Worm (Caenorhabditis elegans) whole organism, L1 larva: ENCODE data around the gene Y47D7A.18.

Experiments used
- C04F5.9 ChIP-seq: sonication (generic microtip); optimal IDR thresholded peaks from 2 replicates; lab custom pipeline; 2016; ENCODE audit warnings: missing genetic modification characterization, missing compliant biosample characterization
- aha-1 ChIP-seq: fragments of 150-350 bp; optimal IDR thresholded peaks from 2 replicates; lab custom pipeline; 2014; ENCODE audit warnings: missing biosample characterization, missing genetic modification characterization
- aly-2 ChIP-seq: fragments of 150-350 bp; optimal IDR thresholded peaks from 2 replicates; lab custom pipeline; 2014; ENCODE audit warnings: missing biosample characterization, missing genetic modification characterization
- ama-1 ChIP-seq: fragments of 150-350 bp; optimal IDR thresholded peaks from 2 replicates; lab custom pipeline; 2014
- ces-1 ChIP-seq: fragments of 150-350 bp; optimal IDR thresholded peaks from 2 replicates; lab custom pipeline; 2014; ENCODE audit warnings: missing biosample characterization, missing genetic modification reagents, missing genetic modification characterization
- dpl-1 ChIP-seq, 3 experiments: fragments of 150-350 bp in 2 of 3; sonication (generic microtip) in 1 of 3; optimal IDR thresholded peaks; 2 replicates each; lab custom pipeline; 2014 to 2017; ENCODE audit warnings: missing biosample characterization in 3 of 3, missing genetic modification characterization in 3 of 3, missing genetic modification reagents in 3 of 3
- efl-1 ChIP-seq, 4 experiments: fragments of 150-350 bp; optimal IDR thresholded peaks in 3 of 4; peaks in 1 of 4; 1 replicate in 1 of 4; 2 replicates in 3 of 4; lab custom pipeline; 2014; ENCODE audit warnings: missing biosample characterization in 2 of 4, missing genetic modification characterization in 2 of 4, missing genetic modification reagents in 2 of 4
- efl-3 ChIP-seq: fragments of 200-800 bp; sonication (Bioruptor generic); optimal IDR thresholded peaks from 2 replicates; lab custom pipeline; 2018; ENCODE audit warnings: mild to moderate bottlenecking, missing genetic modification characterization, missing compliant biosample characterization
- ets-5 ChIP-seq: fragments of 200-800 bp; sonication (Bioruptor generic); IDR thresholded peaks from 2 replicates; pipeline ENCODE4 v1.3.6; 2022; ENCODE audit warnings: missing genetic modification characterization, missing compliant biosample characterization
- fkh-10 ChIP-seq: sonication (generic microtip); optimal IDR thresholded peaks from 2 replicates; lab custom pipeline; 2017; ENCODE audit warnings: missing biosample characterization, missing genetic modification reagents, missing genetic modification characterization
- fkh-4 ChIP-seq: sonication (generic microtip); optimal IDR thresholded peaks from 2 replicates; lab custom pipeline; 2016; ENCODE audit warnings: missing compliant biosample characterization, missing genetic modification characterization, borderline replicate concordance
- fkh-8 ChIP-seq: sonication (generic microtip); optimal IDR thresholded peaks from 2 replicates; lab custom pipeline; 2016; ENCODE audit warnings: mild to moderate bottlenecking, missing genetic modification characterization, missing compliant biosample characterization
- hlh-17 ChIP-seq: fragments of 200-800 bp; sonication (Bioruptor generic); optimal IDR thresholded peaks from 2 replicates; lab custom pipeline; 2018; ENCODE audit warnings: missing genetic modification characterization, mild to moderate bottlenecking, missing compliant biosample characterization, moderate library complexity, borderline replicate concordance
- hpl-2 ChIP-seq: fragments of 150-350 bp; optimal IDR thresholded peaks from 2 replicates; lab custom pipeline; 2014; ENCODE audit warnings: missing biosample characterization, missing genetic modification reagents, missing genetic modification characterization
- isw-1 ChIP-seq: fragments of 200-800 bp; sonication (Bioruptor generic); IDR thresholded peaks from 2 replicates; pipeline ENCODE4 v1.3.6; 2022; ENCODE audit warnings: missing genetic modification characterization, missing compliant biosample characterization
- lin-14 ChIP-seq: fragments of 200-800 bp; sonication (Bioruptor generic); optimal IDR thresholded peaks from 2 replicates; lab custom pipeline; 2018; ENCODE audit warnings: mild to moderate bottlenecking, missing genetic modification characterization, moderate library complexity, missing compliant biosample characterization
- lin-15B ChIP-seq: fragments of 150-350 bp; sonication (generic microtip); optimal IDR thresholded peaks from 3 replicates; lab custom pipeline; 2014; ENCODE audit warnings: missing biosample characterization, missing genetic modification characterization
- lin-39 ChIP-seq: fragments of 150-350 bp; optimal IDR thresholded peaks from 2 replicates; lab custom pipeline; 2014; ENCODE audit warnings: missing biosample characterization, missing genetic modification reagents, missing genetic modification characterization
- lsy-2 ChIP-seq, 2 experiments: fragments of 150-350 bp; optimal IDR thresholded peaks; 2 replicates each; lab custom pipeline; 2014; ENCODE audit warnings: missing biosample characterization in 2 of 2, missing genetic modification characterization in 2 of 2
- mef-2 ChIP-seq: fragments of 150-350 bp; optimal IDR thresholded peaks from 2 replicates; lab custom pipeline; 2014; ENCODE audit warnings: missing biosample characterization, missing genetic modification characterization
- nhr-11 ChIP-seq: fragments of 150-350 bp; optimal IDR thresholded peaks from 2 replicates; lab custom pipeline; 2014; ENCODE audit warnings: missing biosample characterization, missing genetic modification characterization
- nhr-12 ChIP-seq: sonication (generic microtip); optimal IDR thresholded peaks from 2 replicates; lab custom pipeline; 2017; ENCODE audit warnings: missing biosample characterization, missing genetic modification characterization
- nhr-20 ChIP-seq: sonication (generic microtip); optimal IDR thresholded peaks from 2 replicates; lab custom pipeline; 2016; ENCODE audit warnings: mild to moderate bottlenecking, missing genetic modification characterization, missing compliant biosample characterization
- nhr-28 ChIP-seq: fragments of 150-350 bp; optimal IDR thresholded peaks from 2 replicates; lab custom pipeline; 2014; ENCODE audit warnings: missing biosample characterization, missing genetic modification characterization
- nhr-47 ChIP-seq: sonication (generic microtip); optimal IDR thresholded peaks from 2 replicates; lab custom pipeline; 2016; ENCODE audit warnings: mild to moderate bottlenecking, missing genetic modification characterization, moderate library complexity, missing compliant biosample characterization
- nhr-71 ChIP-seq: sonication (generic microtip); optimal IDR thresholded peaks from 2 replicates; lab custom pipeline; 2016; ENCODE audit warnings: mild to moderate bottlenecking, missing genetic modification characterization, moderate library complexity, missing compliant biosample characterization
- nhr-76 ChIP-seq: sonication (generic microtip); optimal IDR thresholded peaks from 2 replicates; lab custom pipeline; 2017; ENCODE audit warnings: missing biosample characterization, missing genetic modification characterization
- nhr-77 ChIP-seq: fragments of 150-350 bp; optimal IDR thresholded peaks from 2 replicates; lab custom pipeline; 2014; ENCODE audit warnings: missing biosample characterization, missing genetic modification characterization
- nhr-85 ChIP-seq: sonication (generic microtip); peaks from one replicate; lab custom pipeline; 2016; ENCODE audit warnings: missing genetic modification characterization, inconsistent platforms, missing compliant biosample characterization
- nhr-90 ChIP-seq: sonication (generic microtip); optimal IDR thresholded peaks from 2 replicates; lab custom pipeline; 2016; ENCODE audit warnings: mild to moderate bottlenecking, missing genetic modification characterization, missing compliant biosample characterization; ENCODE audit not compliant: poor library complexity
- pag-3 ChIP-seq: sonication (generic microtip); optimal IDR thresholded peaks from 2 replicates; lab custom pipeline; 2017; ENCODE audit warnings: missing genetic modification characterization, mild to moderate bottlenecking, missing compliant biosample characterization, antibody characterized with exemption, borderline replicate concordance; ENCODE audit not compliant: insufficient read depth
- pax-3 ChIP-seq: fragments of 200-800 bp; sonication (Bioruptor generic); optimal IDR thresholded peaks from 2 replicates; lab custom pipeline; 2018; ENCODE audit warnings: mild to moderate bottlenecking, missing genetic modification characterization, moderate library complexity, missing compliant biosample characterization
- pqm-1 ChIP-seq: sonication (generic microtip); optimal IDR thresholded peaks from 3 replicates; lab custom pipeline; 2017; ENCODE audit warnings: missing biosample characterization, missing genetic modification characterization
- rnt-1 ChIP-seq: sonication (generic microtip); optimal IDR thresholded peaks from 2 replicates; lab custom pipeline; 2016; ENCODE audit warnings: mild to moderate bottlenecking, missing genetic modification characterization, moderate library complexity, missing compliant biosample characterization
- skn-1 ChIP-seq: fragments of 150-350 bp; optimal IDR thresholded peaks from 2 replicates; lab custom pipeline; 2014; ENCODE audit warnings: missing biosample characterization, missing genetic modification characterization
- snpc-4 ChIP-seq: fragments of 150-350 bp; optimal IDR thresholded peaks from 2 replicates; lab custom pipeline; 2014; ENCODE audit warnings: missing biosample characterization, missing genetic modification characterization
- snu-23 ChIP-seq: sonication (generic microtip); optimal IDR thresholded peaks from 2 replicates; lab custom pipeline; 2016; ENCODE audit warnings: missing genetic modification characterization, missing compliant biosample characterization
- sox-4 ChIP-seq: sonication (generic microtip); optimal IDR thresholded peaks from 2 replicates; lab custom pipeline; 2016; ENCODE audit warnings: missing genetic modification characterization, missing compliant biosample characterization
- sup-37 ChIP-seq: fragments of 200-800 bp; sonication (Bioruptor generic); optimal IDR thresholded peaks from 2 replicates; lab custom pipeline; 2018; ENCODE audit warnings: mild to moderate bottlenecking, missing genetic modification characterization, missing compliant biosample characterization
- swsn-7 ChIP-seq: sonication (generic microtip); optimal IDR thresholded peaks from 2 replicates; lab custom pipeline; 2016; ENCODE audit warnings: missing genetic modification characterization, missing compliant biosample characterization
- tbx-2 ChIP-seq: sonication (generic microtip); optimal IDR thresholded peaks from 2 replicates; lab custom pipeline; 2016; ENCODE audit warnings: missing genetic modification characterization, missing compliant biosample characterization
- tlp-1 ChIP-seq: fragments of 150-350 bp; optimal IDR thresholded peaks from 2 replicates; lab custom pipeline; 2014; ENCODE audit warnings: missing biosample characterization, missing genetic modification characterization
- unc-30 ChIP-seq: sonication (generic microtip); optimal IDR thresholded peaks from 2 replicates; lab custom pipeline; 2017; ENCODE audit warnings: missing biosample characterization, missing genetic modification characterization
- unc-62 ChIP-seq: fragments of 150-350 bp; optimal IDR thresholded peaks from 2 replicates; lab custom pipeline; 2014; ENCODE audit warnings: missing biosample characterization, missing genetic modification reagents, missing genetic modification characterization
- unc-86 ChIP-seq: sonication (generic microtip); optimal IDR thresholded peaks from 2 replicates; lab custom pipeline; 2016; ENCODE audit warnings: missing genetic modification characterization, missing compliant biosample characterization
- vab-15 ChIP-seq: sonication (generic microtip); optimal IDR thresholded peaks from 2 replicates; lab custom pipeline; 2017; ENCODE audit warnings: missing genotype, mild to moderate bottlenecking, missing genetic modification characterization, missing compliant biosample characterization
- xbp-1 ChIP-seq: sonication (generic microtip); optimal IDR thresholded peaks from 2 replicates; lab custom pipeline; 2016; ENCODE audit warnings: missing genetic modification characterization, missing compliant biosample characterization
- zag-1 ChIP-seq: fragments of 150-350 bp; optimal IDR thresholded peaks from 2 replicates; lab custom pipeline; 2014; ENCODE audit warnings: missing biosample characterization, missing genetic modification characterization
- ztf-11 ChIP-seq, 2 experiments: sonication (generic microtip); optimal IDR thresholded peaks; 2 replicates each; lab custom pipeline; 2016 to 2017; ENCODE audit warnings: missing genetic modification characterization in 2 of 2, missing biosample characterization in 1 of 2, missing compliant biosample characterization in 1 of 2

Gene Y47D7A.18

DNA sequence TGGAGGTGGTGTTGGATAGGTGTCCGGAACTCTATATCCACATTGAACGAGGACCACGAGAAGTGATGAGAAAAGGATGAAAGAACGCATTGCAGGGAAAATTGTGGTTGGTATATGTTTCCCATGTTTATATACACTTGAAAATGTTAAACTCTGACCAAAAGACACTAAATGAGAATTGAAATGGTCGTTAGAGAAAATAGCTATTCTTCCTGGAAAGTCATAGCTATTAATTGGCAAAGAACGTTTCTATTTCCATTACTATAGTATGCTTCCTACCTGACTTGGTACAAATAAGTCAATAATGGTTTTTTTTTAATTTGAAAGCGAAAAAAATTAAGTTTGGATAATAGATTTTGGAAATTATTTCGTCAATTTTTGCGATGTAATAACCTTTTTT, at the start of gene Y47D7A.18:
Gene Y47D7A.18 (minus strand): TSS at position 101 of the 400 bp plus-strand sequence.
- TF ChIP-seq nhr-20 (tag; lab: Kevin White, UChicago) (no peak), vab-15 (tag; lab: Kevin White, UChicago) (no peak), nhr-28 (no peak), nhr-11 (tag; lab: Kevin White, UChicago) (no peak), ces-1 (GFP tag; lab: Kevin White, UChicago) (no peak), tbx-2 (no peak), nhr-76 (tag; lab: Kevin White, UChicago) (no peak), lsy-2 (tag; optimal IDR thresholded peaks at IDR 0.05; lab: Kevin White, UChicago) (no peak), pag-3 (tag; lab: Kevin White, UChicago) (no peak)

DNA sequence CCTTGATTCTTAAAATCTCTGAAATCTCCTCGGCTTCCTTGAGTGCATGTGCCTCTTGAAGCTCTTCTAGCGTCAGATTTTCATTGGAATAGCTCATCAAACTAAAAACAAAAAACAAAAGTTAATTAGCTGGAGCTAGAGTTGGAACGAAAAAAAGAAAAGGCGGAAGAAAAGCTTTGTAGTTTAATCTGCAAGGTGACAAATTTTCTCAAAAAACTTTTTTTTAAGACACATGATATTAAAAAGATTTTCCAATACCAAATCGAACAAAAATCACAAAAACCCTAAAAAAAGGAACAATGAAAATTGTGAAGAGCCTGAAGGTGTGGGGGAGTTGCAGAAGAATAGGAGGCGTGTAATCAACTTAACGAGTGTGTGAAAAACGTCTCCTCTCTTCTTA, 38.0 kb upstream of the Y47D7A.18 start, which contains the start of gene gnrr-5:
Gene gnrr-5 (minus strand): TSS at position 101 of the 400 bp plus-strand sequence.
- TF ChIP-seq lin-14: peak; percentile 16
- no peak for TF ChIP-seq nhr-12 (tag; lab: Kevin White, UChicago)

DNA sequence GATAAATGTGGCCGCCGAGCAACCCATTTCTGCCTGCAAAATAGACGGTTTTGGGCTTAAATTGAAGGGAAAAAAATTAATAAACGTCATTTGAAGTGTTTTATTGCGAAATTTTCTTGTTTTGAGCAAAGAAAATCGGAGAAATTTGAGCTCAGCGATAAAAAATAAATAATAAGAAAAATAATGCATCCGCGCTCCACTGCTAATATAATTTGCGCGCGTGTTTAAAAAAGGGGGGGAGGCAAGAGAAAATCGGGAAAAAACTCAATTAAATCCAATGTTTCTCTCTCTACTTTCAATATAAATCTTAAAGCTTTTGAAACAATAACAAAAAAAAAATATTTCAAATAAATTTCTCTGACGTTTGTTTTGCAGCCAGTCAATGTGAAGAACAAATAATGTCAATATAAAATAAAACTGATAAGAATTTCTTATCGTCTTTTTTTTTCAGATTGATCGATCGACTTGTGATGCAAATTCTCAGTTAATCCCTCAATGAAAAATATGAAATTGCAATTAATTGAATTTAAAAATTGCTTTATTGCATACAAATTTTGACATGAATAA, 34.0 kb upstream of the Y47D7A.18 start, which contains the start of gene rft-2:
Gene rft-2 (minus strand): TSS at position 41 of the 567 bp plus-strand sequence.
- no peak for TF ChIP-seq lin-39
- no peak for TF ChIP-seq mef-2 (tag; lab: Kevin White, UChicago)
- peak; percentile 60 for TF ChIP-seq swsn-7 (tag; lab: Kevin White, UChicago)
- TF ChIP-seq fkh-10 (GFP tag; lab: Kevin White, UChicago): peak; percentile 25
- no peak for TF ChIP-seq pqm-1
- peak; percentile 53 for TF ChIP-seq fkh-8 (tag; lab: Kevin White, UChicago)
- TF ChIP-seq ets-5 (GFP tag; lab: Robert Waterston, UW): no peak
- no peak for TF ChIP-seq hlh-17
- TF ChIP-seq unc-86 (tag; lab: Kevin White, UChicago): peak; percentile 46
- no peak for TF ChIP-seq efl-3 (GFP tag; lab: Kevin White, UChicago)
- no peak for TF ChIP-seq ztf-11 (tag; optimal IDR thresholded peaks at IDR 0.05; lab: Kevin White, UChicago)
- no peak for TF ChIP-seq aly-2
- peak; percentile 3 for TF ChIP-seq sox-4 (tag; lab: Kevin White, UChicago)
- peak; percentile 35 for TF ChIP-seq nhr-77 (tag; lab: Kevin White, UChicago)
- TF ChIP-seq dpl-1 (GFP tag; optimal IDR thresholded peaks at IDR 0.05; lab: Kevin White, UChicago): peak; percentile 93 to 96 (median 95)
- no peak for TF ChIP-seq aha-1 (tag; lab: Kevin White, UChicago)
- TF ChIP-seq sup-37 (GFP tag; lab: Kevin White, UChicago): no peak
- peak; percentile 76 for TF ChIP-seq nhr-71 (tag; lab: Kevin White, UChicago)
- TF ChIP-seq xbp-1: peak; percentile 58
- no peak for TF ChIP-seq unc-30 (tag; lab: Kevin White, UChicago)
- peak; percentile 23 for TF ChIP-seq C04F5.9 (tag; lab: Kevin White, UChicago)
- peak; percentile 44 for TF ChIP-seq snpc-4 (tag; lab: Kevin White, UChicago)
- peak; percentile 69 for TF ChIP-seq snu-23 (GFP tag; lab: Kevin White, UChicago)
- no peak for TF ChIP-seq pax-3 (tag; lab: Kevin White, UChicago)
- TF ChIP-seq nhr-47: peak; percentile 81
- TF ChIP-seq nhr-12 (tag; lab: Kevin White, UChicago): no peak
- TF ChIP-seq ama-1 (lab: Kevin White, UChicago): no peak
- TF ChIP-seq hpl-2 (GFP tag; lab: Kevin White, UChicago): no peak
- TF ChIP-seq zag-1: no peak
- TF ChIP-seq tlp-1 (tag; lab: Kevin White, UChicago): no peak
- peak; percentile 58 for TF ChIP-seq nhr-90 (tag; lab: Kevin White, UChicago)
- TF ChIP-seq rnt-1 (tag; lab: Kevin White, UChicago): peak; percentile 53
- peak; percentile 92 to 96 for TF ChIP-seq efl-1 (optimal IDR thresholded peaks at IDR 0.05; lab: Kevin White, UChicago)
- TF ChIP-seq efl-1 (GFP tag; optimal IDR thresholded peaks at IDR 0.05 in 1 of 2; lab: Kevin White, UChicago): peak; percentile 96 to 99
- TF ChIP-seq nhr-85 (tag; lab: Kevin White, UChicago): peak; percentile 80
- TF ChIP-seq unc-62 (GFP tag; lab: Kevin White, UChicago): no peak
- TF ChIP-seq lin-15B (tag; lab: Kevin White, UChicago): peak; percentile 1
- TF ChIP-seq skn-1 (tag; lab: Kevin White, UChicago): peak; percentile 51
- peak; percentile 61 for TF ChIP-seq lin-14
- TF ChIP-seq isw-1 (GFP tag; lab: Robert Waterston, UW): peak; percentile 45
- no peak for TF ChIP-seq fkh-4 (tag; lab: Kevin White, UChicago)
